Fruit fly (Drosophila melanogaster): ENCODE data around the gene RYa-R.
A peak's percentile ranks its signal among the peaks of the same experiment; 100 is the strongest.

Gene RYa-R

DNA sequence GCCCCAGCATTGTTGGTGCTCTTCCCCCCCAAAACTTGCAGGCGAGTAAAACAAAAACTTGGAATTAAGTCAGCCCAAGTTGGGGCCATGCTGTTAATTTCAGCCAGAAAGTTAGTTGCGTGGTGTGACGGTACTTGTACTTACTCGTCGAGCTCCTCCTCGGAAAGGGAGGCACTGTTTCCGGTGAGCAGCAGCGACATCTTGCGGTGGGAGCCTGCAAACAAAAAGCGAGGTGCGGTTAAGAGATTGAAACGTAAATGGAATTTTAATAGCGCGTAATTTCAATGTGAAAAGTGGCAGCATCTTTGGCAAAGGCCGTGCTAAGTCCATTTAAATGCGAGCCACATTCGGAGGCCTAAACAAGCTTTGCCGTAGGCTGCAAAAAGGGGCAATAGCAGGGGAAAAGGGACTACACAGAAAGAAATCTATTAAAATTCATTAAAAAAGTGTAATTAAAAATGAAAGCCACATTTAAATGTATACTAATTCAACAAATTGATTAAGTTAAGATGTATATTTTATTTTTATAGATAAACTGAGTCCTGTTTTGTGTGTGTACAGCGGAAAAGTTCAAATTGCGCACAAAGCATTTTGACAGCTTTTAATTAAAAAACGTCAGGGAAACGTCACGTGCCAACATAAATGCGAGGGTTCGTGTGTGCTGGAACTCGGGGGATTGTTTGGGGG lies 40.3 kb upstream of the RYa-R start (continued):
- TF ChIP-seq Nf-YC (tag; optimal IDR thresholded peaks at IDR 0.05), result no peak
- no peak for TF ChIP-seq vfl (GFP tag; optimal IDR thresholded peaks at IDR 0.05)
- TF ChIP-seq p53 (GFP tag; optimal IDR thresholded peaks at IDR 0.05), result no peak
- TF ChIP-seq Ada2b (GFP tag; IDR thresholded peaks at IDR 0.05), result no peak
- TF ChIP-seq pb (GFP tag; optimal IDR thresholded peaks at IDR 0.05), result peak; percentile 25
- TF ChIP-seq CG6854 (GFP tag; optimal IDR thresholded peaks at IDR 0.05), result no peak
- no peak for TF ChIP-seq dmrt99B (tag; optimal IDR thresholded peaks at IDR 0.05)
- TF ChIP-seq CG9437 (GFP tag; optimal IDR thresholded peaks at IDR 0.05), result peak; percentile 6
- TF ChIP-seq CG42726 (GFP tag; IDR thresholded peaks at IDR 0.05; ENCODE audit: partially characterized antibody), result no peak
- TF ChIP-seq sens-2 (GFP tag; IDR thresholded peaks at IDR 0.05), result no peak
- no peak for TF ChIP-seq danr (GFP tag; IDR thresholded peaks at IDR 0.05)
- no peak for TF ChIP-seq ERR (GFP tag; optimal IDR thresholded peaks at IDR 0.05)
- no peak for TF ChIP-seq Jarid2 (GFP tag; optimal IDR thresholded peaks at IDR 0.05)
- TF ChIP-seq CG31224 (GFP tag; IDR thresholded peaks at IDR 0.05), result no peak
- TF ChIP-seq dimm (GFP tag; IDR thresholded peaks at IDR 0.05), result no peak
- no peak for TF ChIP-seq gro (GFP tag; optimal IDR thresholded peaks at IDR 0.05)
- TF ChIP-seq Bdp1 (GFP tag; optimal IDR thresholded peaks at IDR 0.05), result no peak
- no peak for TF ChIP-seq ken (GFP tag; IDR thresholded peaks at IDR 0.05)
- no peak for TF ChIP-seq knrl (GFP tag; IDR thresholded peaks at IDR 0.05; ENCODE audit: partially characterized antibody)
- TF ChIP-seq bcd (GFP tag; optimal IDR thresholded peaks at IDR 0.05), result no peak
- no peak for TF ChIP-seq Ravus (GFP tag; IDR thresholded peaks at IDR 0.05)
- no peak for TF ChIP-seq CG10274 (GFP tag; optimal IDR thresholded peaks at IDR 0.05)
- no peak for TF ChIP-seq maf-S (GFP tag; optimal IDR thresholded peaks at IDR 0.05)
- TF ChIP-seq CG17385 (GFP tag; optimal IDR thresholded peaks at IDR 0.05), result peak; percentile 34
- no peak for TF ChIP-seq CG13123 (GFP tag; optimal IDR thresholded peaks at IDR 0.05)
- TF ChIP-seq MESR4 (GFP tag; optimal IDR thresholded peaks at IDR 0.05), result no peak
- TF ChIP-seq CG17186 (GFP tag; optimal IDR thresholded peaks at IDR 0.05), result no peak
- no peak for TF ChIP-seq CG12299 (tag; optimal IDR thresholded peaks at IDR 0.05)
- TF ChIP-seq gce (GFP tag; IDR thresholded peaks at IDR 0.05), result no peak
- no peak for TF ChIP-seq Meics (GFP tag; optimal IDR thresholded peaks at IDR 0.05)
- TF ChIP-seq row (GFP tag; IDR thresholded peaks at IDR 0.05), result peak; percentile 21; the same call in 1 of the 3 replicates
- no peak for TF ChIP-seq CG9817 (tag; optimal IDR thresholded peaks at IDR 0.05)
- TF ChIP-seq Sry-β (GFP tag; optimal IDR thresholded peaks at IDR 0.05), result no peak
- TF ChIP-seq da (GFP tag; optimal IDR thresholded peaks at IDR 0.05), result no peak
- TF ChIP-seq HHEX (GFP tag; optimal IDR thresholded peaks at IDR 0.05), result no peak
- no peak for TF ChIP-seq cwo (GFP tag; optimal IDR thresholded peaks at IDR 0.05)
- 0 out of 2 replicates have a peak, but pooled peaks have one; percentile 25 for TF ChIP-seq CG17328 (GFP tag; IDR thresholded peaks at IDR 0.05)
- TF ChIP-seq gcm (GFP tag; optimal IDR thresholded peaks at IDR 0.05), result no peak

- TF ChIP-seq Hr78 (GFP tag; optimal IDR thresholded peaks at IDR 0.05) (peak in 1 of 2 experiments; percentile 62), CG4707 (GFP tag; optimal IDR thresholded peaks at IDR 0.05) (no peak), NFAT (GFP tag; IDR thresholded peaks at IDR 0.05) (0 out of 2 replicates have a peak, but pooled peaks have one; percentile 19), ftz-f1 (GFP tag; optimal IDR thresholded peaks at IDR 0.05) (peak; percentile 24), gro (GFP tag; optimal IDR thresholded peaks at IDR 0.05) (no peak), corto (GFP tag; optimal IDR thresholded peaks at IDR 0.05) (no peak), CTCF (GFP tag; optimal IDR thresholded peaks at IDR 0.05) (peak; percentile 2), Doc3 (GFP tag; IDR thresholded peaks at IDR 0.05; ENCODE audit: partially characterized antibody) (0 out of 3 replicates have a peak, but pooled peaks have one; percentile 13), ind (GFP tag; optimal IDR thresholded peaks at IDR 0.05) (no peak), Oaz (GFP tag; IDR thresholded peaks at IDR 0.05) (no peak), CG17829 (tag; optimal IDR thresholded peaks at IDR 0.05) (no peak), CG15696 (tag; optimal IDR thresholded peaks at IDR 0.05) (no peak), CG15269 (tag; optimal IDR thresholded peaks at IDR 0.05) (no peak)
Observed at dm6 chr3R:26957132-26957531, 39.6 kb upstream of the RYa-R start.

Measured in whole organism, embryonic.